Fruit fly (Drosophila melanogaster) whole organism, adult: ENCODE data around the gene M6.

Experiments used
- CG1620 ChIP-seq: fragments of 200-800 bp; sonication (Bioruptor generic); optimal IDR thresholded peaks from 2 replicates; lab custom pipeline; 2016; ENCODE audit warnings: missing biosample characterization, missing genetic modification characterization
- Crg-1 ChIP-seq: fragments of 200-800 bp; sonication (Bioruptor generic); optimal IDR thresholded peaks from 2 replicates; lab custom pipeline; 2016; ENCODE audit warnings: missing biosample characterization, missing genetic modification characterization
- Mnt ChIP-seq: fragments of 200-800 bp; sonication (Bioruptor generic); optimal IDR thresholded peaks from 2 replicates; lab custom pipeline; 2016; ENCODE audit warnings: missing biosample characterization, mild to moderate bottlenecking, missing genetic modification characterization
- bab1 ChIP-seq: fragments of 200-800 bp; sonication (Bioruptor generic); optimal IDR thresholded peaks from 3 replicates; lab custom pipeline; 2019; ENCODE audit warnings: missing biosample characterization, mild to moderate bottlenecking, missing genetic modification characterization, moderate library complexity
- cnc ChIP-seq, 2 experiments: fragments of >200 bp; optimal IDR thresholded peaks; 2 replicates each; lab custom pipeline; 2017
- kay ChIP-seq: fragments of 200-800 bp; sonication (Bioruptor generic); peaks from one replicate; lab custom pipeline; 2016; ENCODE audit warnings: missing biosample characterization, missing genetic modification characterization, borderline replicate concordance

- TF ChIP-seq Crg-1 (no peak), Mnt (no peak), kay (GFP tag; lab: Kevin White, UChicago) (no peak), CG1620 (GFP tag; lab: Kevin White, UChicago) (no peak), cnc (optimal IDR thresholded peaks at IDR 0.05; lab: Kevin White, UChicago) (no peak), bab1 (GFP tag; lab: Kevin White, UChicago) (peak; percentile 50)
These were observed 47.1 kb downstream of the M6 start, which contains the start of gene Wnk for dm6 chr3L:21554752-21555151.
